Worm (Caenorhabditis elegans) whole organism, L1 larva: Measurements from ENCODE around the gene F13E9.11.

ENCODE experiments used
- C04F5.9 ChIP-seq: sonication (generic microtip); optimal IDR thresholded peaks from 2 replicates; lab custom pipeline; 2016; ENCODE audit warnings: missing genetic modification characterization, missing compliant biosample characterization
- Y116A8C.19 ChIP-seq: sonication (generic microtip); optimal IDR thresholded peaks from 2 replicates; lab custom pipeline; 2016; ENCODE audit warnings: missing compliant biosample characterization, missing genetic modification characterization, borderline replicate concordance
- aha-1 ChIP-seq: fragments of 150-350 bp; optimal IDR thresholded peaks from 2 replicates; lab custom pipeline; 2014; ENCODE audit warnings: missing biosample characterization, missing genetic modification characterization
- aly-2 ChIP-seq: fragments of 150-350 bp; optimal IDR thresholded peaks from 2 replicates; lab custom pipeline; 2014; ENCODE audit warnings: missing biosample characterization, missing genetic modification characterization
- ceh-8 ChIP-seq: fragments of 200-800 bp; sonication (Bioruptor generic); optimal IDR thresholded peaks from 2 replicates; lab custom pipeline; 2018; ENCODE audit warnings: mild to moderate bottlenecking, missing genetic modification characterization, moderate library complexity, missing compliant biosample characterization
- ceh-88 ChIP-seq: fragments of 200-800 bp; sonication (Bioruptor generic); IDR thresholded peaks from 2 replicates; pipeline ENCODE4 v1.3.6; 2022; ENCODE audit warnings: missing genetic modification characterization, missing compliant biosample characterization
- ceh-90 ChIP-seq: sonication (generic microtip); optimal IDR thresholded peaks from 2 replicates; lab custom pipeline; 2016; ENCODE audit warnings: missing genetic modification characterization, missing compliant biosample characterization
- ces-1 ChIP-seq: fragments of 150-350 bp; optimal IDR thresholded peaks from 2 replicates; lab custom pipeline; 2014; ENCODE audit warnings: missing biosample characterization, missing genetic modification reagents, missing genetic modification characterization
- dsc-1 ChIP-seq: sonication (generic microtip); optimal IDR thresholded peaks from 2 replicates; lab custom pipeline; 2016; ENCODE audit warnings: mild to moderate bottlenecking, missing genetic modification characterization, missing compliant biosample characterization
- efl-1 ChIP-seq, 4 experiments: fragments of 150-350 bp; optimal IDR thresholded peaks in 3 of 4; peaks in 1 of 4; 1 replicate in 1 of 4; 2 replicates in 3 of 4; lab custom pipeline; 2014; ENCODE audit warnings: missing biosample characterization in 2 of 4, missing genetic modification characterization in 2 of 4, missing genetic modification reagents in 2 of 4
- egl-13 ChIP-seq: sonication (generic microtip); optimal IDR thresholded peaks from 2 replicates; lab custom pipeline; 2016; ENCODE audit warnings: missing genotype, missing genetic modification reagents, missing genetic modification characterization, missing compliant biosample characterization
- egl-27 ChIP-seq, 2 experiments: fragments of 150-350 bp in 1 of 2; sonication (generic microtip); optimal IDR thresholded peaks; 3 replicates each; lab custom pipeline; 2017 to 2018; ENCODE audit warnings: missing biosample characterization in 2 of 2, missing genetic modification characterization in 2 of 2, missing genetic modification reagents in 2 of 2
- elt-3 ChIP-seq, 6 experiments: fragments of 150-350 bp in 1 of 6; sonication (generic microtip); optimal IDR thresholded peaks; 2 replicates each; lab custom pipeline; 2017 to 2018; ENCODE audit warnings: missing biosample characterization in 6 of 6, missing genetic modification characterization in 6 of 6, inconsistent platforms in 1 of 6
- fkh-4 ChIP-seq: sonication (generic microtip); optimal IDR thresholded peaks from 2 replicates; lab custom pipeline; 2016; ENCODE audit warnings: missing compliant biosample characterization, missing genetic modification characterization, borderline replicate concordance
- hlh-17 ChIP-seq: fragments of 200-800 bp; sonication (Bioruptor generic); optimal IDR thresholded peaks from 2 replicates; lab custom pipeline; 2018; ENCODE audit warnings: missing genetic modification characterization, mild to moderate bottlenecking, missing compliant biosample characterization, moderate library complexity, borderline replicate concordance
- irx-1 ChIP-seq: sonication (generic microtip); optimal IDR thresholded peaks from 2 replicates; lab custom pipeline; 2016; ENCODE audit warnings: missing genetic modification characterization, missing compliant biosample characterization
- jun-1 ChIP-seq: fragments of 150-350 bp; optimal IDR thresholded peaks from 2 replicates; lab custom pipeline; 2014; ENCODE audit warnings: missing biosample characterization, missing genetic modification reagents, missing genetic modification characterization
- lin-13 ChIP-seq: fragments of 150-350 bp; optimal IDR thresholded peaks from 2 replicates; lab custom pipeline; 2014; ENCODE audit warnings: missing biosample characterization, missing genetic modification reagents, missing genetic modification characterization
- lin-14 ChIP-seq: fragments of 200-800 bp; sonication (Bioruptor generic); optimal IDR thresholded peaks from 2 replicates; lab custom pipeline; 2018; ENCODE audit warnings: mild to moderate bottlenecking, missing genetic modification characterization, moderate library complexity, missing compliant biosample characterization
- lin-15B ChIP-seq: fragments of 150-350 bp; sonication (generic microtip); optimal IDR thresholded peaks from 3 replicates; lab custom pipeline; 2014; ENCODE audit warnings: missing biosample characterization, missing genetic modification characterization
- lin-39 ChIP-seq: fragments of 150-350 bp; optimal IDR thresholded peaks from 2 replicates; lab custom pipeline; 2014; ENCODE audit warnings: missing biosample characterization, missing genetic modification reagents, missing genetic modification characterization
- mef-2 ChIP-seq: fragments of 150-350 bp; optimal IDR thresholded peaks from 2 replicates; lab custom pipeline; 2014; ENCODE audit warnings: missing biosample characterization, missing genetic modification characterization
- nhr-11 ChIP-seq: fragments of 150-350 bp; optimal IDR thresholded peaks from 2 replicates; lab custom pipeline; 2014; ENCODE audit warnings: missing biosample characterization, missing genetic modification characterization
- nhr-12 ChIP-seq: sonication (generic microtip); optimal IDR thresholded peaks from 2 replicates; lab custom pipeline; 2017; ENCODE audit warnings: missing biosample characterization, missing genetic modification characterization
- nhr-20 ChIP-seq: sonication (generic microtip); optimal IDR thresholded peaks from 2 replicates; lab custom pipeline; 2016; ENCODE audit warnings: mild to moderate bottlenecking, missing genetic modification characterization, missing compliant biosample characterization
- nhr-237 ChIP-seq: fragments of 150-350 bp; optimal IDR thresholded peaks from 2 replicates; lab custom pipeline; 2014; ENCODE audit warnings: missing biosample characterization, missing genetic modification characterization
- nhr-28 ChIP-seq: fragments of 150-350 bp; optimal IDR thresholded peaks from 2 replicates; lab custom pipeline; 2014; ENCODE audit warnings: missing biosample characterization, missing genetic modification characterization
- nhr-47 ChIP-seq: sonication (generic microtip); optimal IDR thresholded peaks from 2 replicates; lab custom pipeline; 2016; ENCODE audit warnings: mild to moderate bottlenecking, missing genetic modification characterization, moderate library complexity, missing compliant biosample characterization
- nhr-71 ChIP-seq: sonication (generic microtip); optimal IDR thresholded peaks from 2 replicates; lab custom pipeline; 2016; ENCODE audit warnings: mild to moderate bottlenecking, missing genetic modification characterization, moderate library complexity, missing compliant biosample characterization
- nhr-85 ChIP-seq: sonication (generic microtip); peaks from one replicate; lab custom pipeline; 2016; ENCODE audit warnings: missing genetic modification characterization, inconsistent platforms, missing compliant biosample characterization
- pax-3 ChIP-seq: fragments of 200-800 bp; sonication (Bioruptor generic); optimal IDR thresholded peaks from 2 replicates; lab custom pipeline; 2018; ENCODE audit warnings: mild to moderate bottlenecking, missing genetic modification characterization, moderate library complexity, missing compliant biosample characterization
- rnt-1 ChIP-seq: sonication (generic microtip); optimal IDR thresholded peaks from 2 replicates; lab custom pipeline; 2016; ENCODE audit warnings: mild to moderate bottlenecking, missing genetic modification characterization, moderate library complexity, missing compliant biosample characterization
- snu-23 ChIP-seq: sonication (generic microtip); optimal IDR thresholded peaks from 2 replicates; lab custom pipeline; 2016; ENCODE audit warnings: missing genetic modification characterization, missing compliant biosample characterization
- sox-4 ChIP-seq: sonication (generic microtip); optimal IDR thresholded peaks from 2 replicates; lab custom pipeline; 2016; ENCODE audit warnings: missing genetic modification characterization, missing compliant biosample characterization
- swsn-7 ChIP-seq: sonication (generic microtip); optimal IDR thresholded peaks from 2 replicates; lab custom pipeline; 2016; ENCODE audit warnings: missing genetic modification characterization, missing compliant biosample characterization
- tlp-1 ChIP-seq: fragments of 150-350 bp; optimal IDR thresholded peaks from 2 replicates; lab custom pipeline; 2014; ENCODE audit warnings: missing biosample characterization, missing genetic modification characterization
- unc-30 ChIP-seq: sonication (generic microtip); optimal IDR thresholded peaks from 2 replicates; lab custom pipeline; 2017; ENCODE audit warnings: missing biosample characterization, missing genetic modification characterization
- unc-98 ChIP-seq: fragments of 200-800 bp; sonication (Bioruptor generic); IDR thresholded peaks from 2 replicates; pipeline ENCODE4 v1.3.6; 2022; ENCODE audit warnings: missing genetic modification characterization, missing compliant biosample characterization
- xbp-1 ChIP-seq: sonication (generic microtip); optimal IDR thresholded peaks from 2 replicates; lab custom pipeline; 2016; ENCODE audit warnings: missing genetic modification characterization, missing compliant biosample characterization
- zag-1 ChIP-seq: fragments of 150-350 bp; optimal IDR thresholded peaks from 2 replicates; lab custom pipeline; 2014; ENCODE audit warnings: missing biosample characterization, missing genetic modification characterization
- zip-4 ChIP-seq: fragments of 200-800 bp; sonication (Bioruptor generic); optimal IDR thresholded peaks from 2 replicates; lab custom pipeline; 2018; ENCODE audit warnings: mild to moderate bottlenecking, missing genetic modification characterization, moderate library complexity, missing compliant biosample characterization
- ztf-4 ChIP-seq: fragments of 150-350 bp; optimal IDR thresholded peaks from 2 replicates; lab custom pipeline; 2014; ENCODE audit warnings: missing biosample characterization, missing genetic modification characterization

The F13E9.11 gene

DNA sequence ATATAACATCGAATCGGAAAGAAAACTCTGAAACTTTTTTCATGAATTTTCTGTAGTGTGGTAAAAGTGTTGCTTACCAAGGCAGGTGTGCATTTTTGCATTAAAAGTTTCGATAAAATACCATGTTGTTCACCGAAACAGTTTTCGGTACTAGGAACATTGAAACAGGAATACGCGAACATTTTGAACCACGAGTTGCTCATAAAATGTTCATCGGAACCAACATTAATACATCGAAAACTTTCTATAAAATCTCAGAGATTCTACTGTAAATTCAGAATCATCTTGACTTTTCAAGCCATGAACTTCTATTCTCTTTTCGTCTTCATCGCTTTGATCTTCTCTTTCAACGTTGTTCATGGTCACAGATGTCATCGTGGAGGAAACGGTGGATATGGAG is 11.3 kb upstream of the F13E9.11 start, which contains the start of gene fipr-15:
TSS of gene fipr-15 (plus strand) at position 301 of the 400 bp plus-strand sequence.
- TF ChIP-seq swsn-7 (tag; lab: Kevin White, UChicago) (no peak), C04F5.9 (tag; lab: Kevin White, UChicago) (no peak), pax-3 (tag; lab: Kevin White, UChicago) (no peak), snu-23 (GFP tag; lab: Kevin White, UChicago) (no peak), nhr-47 (tag; lab: Kevin White, UChicago) (no peak), sox-4 (no peak), ces-1 (no peak), hlh-17 (GFP tag; lab: Kevin White, UChicago) (no peak)

DNA sequence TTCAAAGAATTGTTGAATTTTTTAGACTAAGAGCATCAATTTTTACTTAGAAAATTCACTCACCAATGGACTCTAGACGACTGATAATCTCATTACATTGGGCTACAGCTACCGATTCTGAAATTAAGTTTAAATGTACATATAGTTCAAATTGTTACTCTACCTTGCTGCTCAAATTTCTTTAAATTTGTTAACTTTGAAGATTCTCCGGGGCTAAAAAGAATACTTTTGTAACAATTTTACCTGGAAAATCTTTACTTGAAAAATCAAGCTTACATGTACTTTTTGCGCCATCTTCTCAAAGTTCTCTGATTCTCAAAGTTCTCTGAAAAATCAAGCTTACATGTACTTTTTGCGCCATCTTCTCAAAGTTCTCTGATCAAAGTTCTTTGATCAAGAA is 10.6 kb upstream of the F13E9.11 start, which contains the start of gene sdz-13:
TSS of gene sdz-13 (minus strand) at position 101 of the 400 bp plus-strand sequence.
- TF ChIP-seq ceh-88 (GFP tag; lab: Robert Waterston, UW) = no peak
- TF ChIP-seq aly-2 (tag; lab: Kevin White, UChicago) = no peak
- no peak for TF ChIP-seq egl-27 (tag; optimal IDR thresholded peaks at IDR 0.05; lab: Kevin White, UChicago)
- no peak for TF ChIP-seq sox-4
- TF ChIP-seq nhr-71 (tag; lab: Kevin White, UChicago) = no peak
- TF ChIP-seq jun-1 (tag; lab: Kevin White, UChicago) = no peak
- no peak for TF ChIP-seq ceh-90 (tag; lab: Kevin White, UChicago)
- no peak for TF ChIP-seq rnt-1 (tag; lab: Kevin White, UChicago)
- TF ChIP-seq Y116A8C.19 (tag; lab: Kevin White, UChicago) = no peak
- TF ChIP-seq nhr-20 (tag; lab: Kevin White, UChicago) = no peak
- TF ChIP-seq nhr-11 (tag; lab: Kevin White, UChicago) = no peak
- TF ChIP-seq tlp-1 (tag; lab: Kevin White, UChicago) = no peak
- no peak for TF ChIP-seq nhr-28
- TF ChIP-seq, all 84 proteins: peak for 0

DNA sequence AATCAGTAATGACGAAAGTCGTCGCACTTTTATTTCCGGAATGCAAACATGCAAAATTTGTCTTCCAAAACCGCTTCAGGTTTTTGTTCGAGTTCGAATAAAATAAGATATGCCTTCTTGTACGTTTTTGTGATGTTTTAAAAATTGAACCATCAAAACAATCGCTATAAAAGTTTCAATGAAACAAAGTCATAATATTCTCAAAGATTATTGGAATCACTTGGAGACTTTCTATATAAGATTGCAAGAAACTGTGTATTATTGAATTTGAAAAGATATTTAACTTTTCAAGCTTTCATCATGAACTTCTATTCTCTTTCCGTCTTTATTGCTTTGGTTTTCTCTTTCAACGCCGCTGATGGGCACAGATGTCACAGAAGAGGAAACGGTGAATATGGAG is 7.9 kb upstream of the F13E9.11 start, which contains the start of gene fipr-14:
TSS of gene fipr-14 (plus strand) at position 301 of the 400 bp plus-strand sequence.
- TF ChIP-seq mef-2 (tag; lab: Kevin White, UChicago) (no peak), nhr-237 (tag; lab: Kevin White, UChicago) (no peak), snu-23 (GFP tag; lab: Kevin White, UChicago) (no peak), aha-1 (tag; lab: Kevin White, UChicago) (no peak), lin-15B (tag; lab: Kevin White, UChicago) (no peak), elt-3 (tag; optimal IDR thresholded peaks at IDR 0.05; lab: Kevin White, UChicago) (no peak), unc-98 (GFP tag; lab: Robert Waterston, UW) (no peak), zag-1 (tag; lab: Kevin White, UChicago) (no peak), lin-39 (tag; lab: Kevin White, UChicago) (no peak), dsc-1 (no peak), irx-1 (tag; lab: Kevin White, UChicago) (no peak), lin-13 (GFP tag; lab: Kevin White, UChicago) (no peak), ceh-8 (GFP tag; lab: Kevin White, UChicago) (no peak)

DNA sequence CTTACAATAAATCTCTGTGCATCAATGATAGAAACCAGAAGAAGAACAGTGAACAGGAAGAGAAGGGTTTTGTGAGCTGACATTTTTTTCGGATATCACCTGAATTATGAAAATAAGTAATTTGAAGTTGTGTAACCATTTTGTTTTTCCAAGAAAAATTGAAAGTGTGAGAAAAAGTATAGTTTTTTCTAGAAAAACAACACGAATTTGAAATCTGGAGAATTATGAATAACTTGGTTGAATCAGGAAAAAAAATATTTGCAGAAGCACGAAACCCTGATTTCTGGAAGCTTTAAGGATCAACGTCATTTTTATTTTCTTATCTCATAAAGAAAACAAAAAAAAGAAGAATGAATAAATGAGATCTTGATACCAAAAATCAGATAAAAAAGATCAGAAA is 5.6 kb upstream of the F13E9.11 start, which contains the start of gene F13E9.12:
TSS of gene F13E9.12 (minus strand) at position 101 of the 400 bp plus-strand sequence.
- TF ChIP-seq ztf-4 (tag; lab: Kevin White, UChicago) (no peak), fkh-4 (no peak), hlh-17 (GFP tag; lab: Kevin White, UChicago) (no peak), unc-30 (no peak)

DNA sequence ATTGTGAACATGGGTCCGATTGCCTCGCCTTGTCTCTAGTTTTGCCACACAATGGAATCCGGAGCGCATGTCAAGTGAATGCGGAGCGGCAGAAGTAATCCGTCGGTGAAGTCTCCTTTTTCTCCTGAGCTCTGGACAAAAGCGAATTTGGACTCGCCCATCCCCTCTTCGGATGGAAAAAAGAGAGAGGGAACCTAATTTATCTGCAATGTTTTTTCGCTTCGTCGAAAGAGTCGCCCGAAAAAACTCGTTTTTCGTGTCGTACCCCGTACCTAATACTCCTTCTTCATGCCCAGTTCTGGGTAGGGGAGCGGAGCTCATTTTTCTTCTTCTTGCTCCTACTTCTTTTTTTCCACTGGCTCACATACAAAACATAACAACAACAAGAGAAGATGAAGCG is 1.2 kb upstream of the F13E9.11 start:
- TF ChIP-seq xbp-1 (tag; lab: Kevin White, UChicago) (no peak), zip-4 (GFP tag; lab: Kevin White, UChicago) (no peak), ces-1 (no peak), ztf-4 (tag; lab: Kevin White, UChicago) (no peak), nhr-85 (tag; lab: Kevin White, UChicago) (no peak), snu-23 (GFP tag; lab: Kevin White, UChicago) (no peak), hlh-17 (GFP tag; lab: Kevin White, UChicago) (no peak), mef-2 (tag; lab: Kevin White, UChicago) (no peak), egl-13 (tag; lab: Kevin White, UChicago) (no peak), lin-14 (GFP tag; lab: Kevin White, UChicago) (peak; percentile 54), nhr-12 (tag; lab: Kevin White, UChicago) (no peak), efl-1 (optimal IDR thresholded peaks at IDR 0.05; lab: Kevin White, UChicago) (no peak), efl-1 (GFP tag; optimal IDR thresholded peaks at IDR 0.05 in 1 of 2; lab: Kevin White, UChicago) (peak in 1 of 2 experiments; percentile 44)
